Fruit fly (Drosophila melanogaster): ENCODE measurements around the gene Sgs3.

Sgs3 gene

dm6 chr3L:11483135-11483534, 28.9 kb upstream of the Sgs3 start (continued):
- TF ChIP-seq psq (GFP tag; optimal IDR thresholded peaks at IDR 0.05), result no peak
- TF ChIP-seq CG17186 (GFP tag; optimal IDR thresholded peaks at IDR 0.05), result no peak
- peak; percentile 70 for TF ChIP-seq CG2678 (tag; optimal IDR thresholded peaks at IDR 0.05)
- peak; percentile 43 for TF ChIP-seq mam (GFP tag; optimal IDR thresholded peaks at IDR 0.05)
- no peak for TF ChIP-seq C15 (GFP tag; IDR thresholded peaks at IDR 0.05)
- TF ChIP-seq CG17802 (tag; optimal IDR thresholded peaks at IDR 0.05), result peak; percentile 12
- no peak for TF ChIP-seq sim (GFP tag; IDR thresholded peaks at IDR 0.05)
- peak; percentile 27 for TF ChIP-seq Mes4 (GFP tag; optimal IDR thresholded peaks at IDR 0.05)
- no peak for TF ChIP-seq Myb (GFP tag; optimal IDR thresholded peaks at IDR 0.05)
- peak; percentile 2 for TF ChIP-seq CG16863 (GFP tag; optimal IDR thresholded peaks at IDR 0.05)
- peak; percentile 39; the same call in 1 of the 2 replicates for TF ChIP-seq CG4404 (GFP tag; IDR thresholded peaks at IDR 0.05)
- peak; percentile 72 for TF ChIP-seq gem (tag; optimal IDR thresholded peaks at IDR 0.05)
- TF ChIP-seq CG9215 (GFP tag; IDR thresholded peaks at IDR 0.05), result 0 out of 2 replicates have a peak, but pooled peaks have one; percentile 6
- TF ChIP-seq da (GFP tag; optimal IDR thresholded peaks at IDR 0.05), result no peak
- TF ChIP-seq CG7839 (tag; optimal IDR thresholded peaks at IDR 0.05), result peak; percentile 62
- TF ChIP-seq en (GFP tag; optimal IDR thresholded peaks at IDR 0.05), result peak; percentile 29
- TF ChIP-seq CG11093 (GFP tag; IDR thresholded peaks at IDR 0.05), result 0 out of 3 replicates have a peak, but pooled peaks have one; percentile 28
- TF ChIP-seq Oli (tag; optimal IDR thresholded peaks at IDR 0.05), result peak; percentile 37
- TF ChIP-seq nmo (GFP tag; optimal IDR thresholded peaks at IDR 0.05), result peak; percentile 65
- TF ChIP-seq CG1603 (tag; optimal IDR thresholded peaks at IDR 0.05), result peak; percentile 53
- peak; percentile 37 for TF ChIP-seq CG1529 (GFP tag; optimal IDR thresholded peaks at IDR 0.05)
- peak; percentile 47 for TF ChIP-seq CG5245 (GFP tag; optimal IDR thresholded peaks at IDR 0.05)
- TF ChIP-seq Chrac-16 (GFP tag; optimal IDR thresholded peaks at IDR 0.05), result peak; percentile 24
- peak; percentile 18 for TF ChIP-seq CG10209 (GFP tag; optimal IDR thresholded peaks at IDR 0.05)
- TF ChIP-seq hb (GFP tag; IDR thresholded peaks at IDR 0.05; ENCODE audit: partially characterized antibody), result 0 out of 3 replicates have a peak, but pooled peaks have one; percentile 30
- TF ChIP-seq CG1233 (GFP tag; optimal IDR thresholded peaks at IDR 0.05), result peak; percentile 19
- no peak for TF ChIP-seq CG12236 (GFP tag; optimal IDR thresholded peaks at IDR 0.05)
- TF ChIP-seq sd (tag; optimal IDR thresholded peaks at IDR 0.05), result no peak
- peak; percentile 27; the same call in 1 of the 2 replicates for TF ChIP-seq tna (GFP tag; IDR thresholded peaks at IDR 0.05; ENCODE audit: partially characterized antibody)
- no peak for TF ChIP-seq trh (GFP tag; optimal IDR thresholded peaks at IDR 0.05)
- TF ChIP-seq CG3281 (GFP tag; optimal IDR thresholded peaks at IDR 0.05), result peak; percentile 23
- no peak for TF ChIP-seq p53 (GFP tag; optimal IDR thresholded peaks at IDR 0.05)
- peak; percentile 44; the same call in 1 of the 3 replicates for TF ChIP-seq HLH4C (GFP tag; IDR thresholded peaks at IDR 0.05; ENCODE audit: partially characterized antibody)
- TF ChIP-seq CG14710 (tag; optimal IDR thresholded peaks at IDR 0.05), result peak; percentile 36
- peak; percentile 55 for TF ChIP-seq CG17829 (tag; optimal IDR thresholded peaks at IDR 0.05)
- peak; percentile 2 for TF ChIP-seq Hand (GFP tag; optimal IDR thresholded peaks at IDR 0.05)
- peak; percentile 22 for TF ChIP-seq CG12942 (GFP tag; optimal IDR thresholded peaks at IDR 0.05)
- TF ChIP-seq CG32772 (GFP tag; IDR thresholded peaks at IDR 0.05), result peak; percentile 37
- 0 out of 2 replicates have a peak, but pooled peaks have one; percentile 20 for TF ChIP-seq Ptx1 (GFP tag; IDR thresholded peaks at IDR 0.05)
- peak; percentile 34; the same call in 1 of the 2 replicates for TF ChIP-seq Drgx (GFP tag; IDR thresholded peaks at IDR 0.05)
- no peak for TF ChIP-seq repo (GFP tag; optimal IDR thresholded peaks at IDR 0.05)
- TF ChIP-seq CG16779 (GFP tag; IDR thresholded peaks at IDR 0.05), result no peak
- TF ChIP-seq unpg (GFP tag; optimal IDR thresholded peaks at IDR 0.05), result peak; percentile 44
- TF ChIP-seq Jarid2 (GFP tag; optimal IDR thresholded peaks at IDR 0.05), result peak; percentile 3
- TF ChIP-seq ttk (GFP tag; IDR thresholded peaks at IDR 0.05), result 0 out of 2 replicates have a peak, but pooled peaks have one; percentile 8
- peak; percentile 5 for TF ChIP-seq gro (GFP tag; optimal IDR thresholded peaks at IDR 0.05)
- TF ChIP-seq CG1024 (GFP tag; IDR thresholded peaks at IDR 0.05), result no peak
- peak; percentile 14 for TF ChIP-seq tap (tag; optimal IDR thresholded peaks at IDR 0.05)
- peak; percentile 28 for TF ChIP-seq CHES-1-like (GFP tag; optimal IDR thresholded peaks at IDR 0.05)
- peak; percentile 45 for TF ChIP-seq CG12391 (tag; optimal IDR thresholded peaks at IDR 0.05)

Data from whole organism, embryonic.